Worm (Caenorhabditis elegans): ENCODE results near the gene T26H5.9.

ce11 chrV:15404859-15405258, 39.9 kb upstream of the T26H5.9 start, which contains the start of gene srh-258:
- TF ChIP-seq aly-1 (tag; optimal IDR thresholded peaks at IDR 0.05) (no peak), ama-1 (optimal IDR thresholded peaks at IDR 0.05) (no peak), B0310.2 (tag; optimal IDR thresholded peaks at IDR 0.05) (no peak), hnd-1 (tag; optimal IDR thresholded peaks at IDR 0.05) (no peak), tbx-11 (GFP tag; IDR thresholded peaks at IDR 0.05) (no peak), F13C5.2 (tag; optimal IDR thresholded peaks at IDR 0.05) (no peak), tbx-37 (GFP tag; conservative IDR thresholded peaks at IDR 0.05) (no peak), hmbx-1 (tag; optimal IDR thresholded peaks at IDR 0.05) (no peak)

All from whole organism, early embryonic.